Worm (Caenorhabditis elegans): ENCODE results near the gene dpy-27.

DNA sequence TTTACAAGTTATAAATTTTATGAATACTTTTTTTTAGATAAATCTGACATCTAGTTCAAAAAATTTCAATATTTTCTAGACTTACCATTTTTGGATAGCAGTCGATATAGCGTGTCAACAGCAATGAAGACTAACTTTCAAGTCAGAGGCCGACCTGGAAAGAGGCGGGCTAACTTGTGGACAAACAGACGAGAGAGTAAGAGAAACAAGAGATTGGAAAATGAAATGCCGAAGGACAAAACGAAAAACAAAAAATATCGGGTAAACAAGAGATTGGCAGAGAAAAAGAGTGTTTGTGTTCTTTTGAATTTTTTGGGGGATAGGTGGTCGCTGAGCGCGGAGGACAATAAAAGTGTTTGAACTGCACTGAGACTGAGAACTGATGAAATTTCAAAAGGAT lies 46.3 kb downstream of the dpy-27 start, which contains the start of gene lec-4:
- no peak for TF ChIP-seq elt-2 (tag; optimal IDR thresholded peaks at IDR 0.05)
- no peak for TF ChIP-seq ceh-6 (GFP tag; optimal IDR thresholded peaks at IDR 0.05)
- TF ChIP-seq unc-42 (tag; optimal IDR thresholded peaks at IDR 0.05): no peak
- no peak for TF ChIP-seq unc-55 (GFP tag; optimal IDR thresholded peaks at IDR 0.05)
- no peak for TF ChIP-seq eyg-1 (tag; optimal IDR thresholded peaks at IDR 0.05)
- no peak for TF ChIP-seq fkh-10 (GFP tag; optimal IDR thresholded peaks at IDR 0.05)
- TF ChIP-seq pqm-1 (tag; optimal IDR thresholded peaks at IDR 0.05): no peak
- TF ChIP-seq tbx-7 (tag; optimal IDR thresholded peaks at IDR 0.05): no peak
- no peak for TF ChIP-seq K02D7.2 (tag; optimal IDR thresholded peaks at IDR 0.05)
- TF ChIP-seq ceh-19 (GFP tag; optimal IDR thresholded peaks at IDR 0.05): no peak
